Fruit fly (Drosophila melanogaster): ENCODE measurements around the gene Sirt7.

The Sirt7 gene

DNA sequence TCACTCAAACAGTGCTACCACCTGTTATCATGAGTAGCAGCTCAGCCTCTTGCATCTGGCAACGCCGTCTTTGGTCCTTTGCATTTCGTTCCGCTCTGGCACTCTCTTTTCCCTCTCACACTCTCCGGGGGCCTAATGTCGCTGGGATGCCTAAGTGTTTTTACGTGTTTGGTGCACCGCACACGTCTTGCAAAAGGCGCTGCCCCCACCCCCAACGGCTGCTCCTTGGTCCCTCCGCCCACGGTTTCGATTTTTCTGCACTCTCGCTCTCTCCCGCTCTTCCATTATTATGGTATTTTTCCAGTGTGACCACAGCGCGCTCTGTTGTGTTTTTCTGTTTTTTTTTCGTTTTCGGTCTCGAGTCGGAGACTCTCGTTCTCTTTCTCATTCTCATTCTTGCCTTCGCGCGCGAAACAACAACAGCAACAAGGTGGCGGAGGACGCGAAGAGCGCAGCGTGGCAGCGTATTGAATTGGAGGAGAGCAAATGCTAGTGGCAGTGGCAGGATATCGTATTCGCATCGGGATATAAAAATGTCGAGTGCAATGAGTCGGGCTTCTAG lies 32.3 kb downstream of the Sirt7 start (continued):
- no peak for TF ChIP-seq btn (GFP tag; optimal IDR thresholded peaks at IDR 0.05)
- TF ChIP-seq Ada2b (GFP tag; IDR thresholded peaks at IDR 0.05) = no peak
- TF ChIP-seq B-H2 (GFP tag; optimal IDR thresholded peaks at IDR 0.05) = no peak
- TF ChIP-seq Dfd (GFP tag; optimal IDR thresholded peaks at IDR 0.05) = no peak
- TF ChIP-seq fu2 (GFP tag; optimal IDR thresholded peaks at IDR 0.05) = no peak
- TF ChIP-seq bbx (GFP tag; IDR thresholded peaks at IDR 0.05; ENCODE audit: partially characterized antibody) = no peak
- no peak for TF ChIP-seq MBD-R2 (GFP tag; IDR thresholded peaks at IDR 0.05)
- TF ChIP-seq Fer3 (tag; optimal IDR thresholded peaks at IDR 0.05) = no peak
- TF ChIP-seq insv (GFP tag; optimal IDR thresholded peaks at IDR 0.05) = peak in 1 of 2 experiments; percentile 10
- TF ChIP-seq sens (GFP tag) = peak; percentile 69
- TF ChIP-seq nau (GFP tag; optimal IDR thresholded peaks at IDR 0.05) = no peak
- no peak for TF ChIP-seq Oli (tag; optimal IDR thresholded peaks at IDR 0.05)
- TF ChIP-seq pho (GFP tag; optimal IDR thresholded peaks at IDR 0.05) = no peak
- TF ChIP-seq stwl (tag; optimal IDR thresholded peaks at IDR 0.05) = peak; percentile 78
- TF ChIP-seq pb (GFP tag; optimal IDR thresholded peaks at IDR 0.05) = peak; percentile 6
- no peak for TF ChIP-seq Dad (GFP tag; optimal IDR thresholded peaks at IDR 0.05)
- no peak for TF ChIP-seq salm (tag; optimal IDR thresholded peaks at IDR 0.05)
- TF ChIP-seq cad (GFP tag; optimal IDR thresholded peaks at IDR 0.05) = no peak
- TF ChIP-seq CG7556 (GFP tag; optimal IDR thresholded peaks at IDR 0.05) = no peak
- no peak for TF ChIP-seq aop (GFP tag; IDR thresholded peaks at IDR 0.05)
- peak; percentile 70 for TF ChIP-seq CG4360 (GFP tag; IDR thresholded peaks at IDR 0.05)
- TF ChIP-seq Xbp1 (GFP tag; optimal IDR thresholded peaks at IDR 0.05) = no peak
- TF ChIP-seq CG11085 (GFP tag; IDR thresholded peaks at IDR 0.05) = no peak
- TF ChIP-seq Hmx (GFP tag; optimal IDR thresholded peaks at IDR 0.05) = no peak
- TF ChIP-seq gsb (GFP tag; IDR thresholded peaks at IDR 0.05) = no peak
- no peak for TF ChIP-seq Ravus (GFP tag; IDR thresholded peaks at IDR 0.05)
- no peak for TF ChIP-seq Lim3 (GFP tag; IDR thresholded peaks at IDR 0.05)
- no peak for TF ChIP-seq CG14441 (GFP tag; IDR thresholded peaks at IDR 0.05)
- no peak for TF ChIP-seq CG4820 (GFP tag; optimal IDR thresholded peaks at IDR 0.05)
- TF ChIP-seq tio (GFP tag; optimal IDR thresholded peaks at IDR 0.05) = no peak
- TF ChIP-seq CG7963 (GFP tag; IDR thresholded peaks at IDR 0.05; ENCODE audit: partially characterized antibody) = peak; percentile 45; the same call in 1 of the 3 replicates
- no peak for TF ChIP-seq Chrac-16 (GFP tag; optimal IDR thresholded peaks at IDR 0.05)
- TF ChIP-seq CG10979 (tag; optimal IDR thresholded peaks at IDR 0.05) = no peak
- no peak for TF ChIP-seq Atf6 (GFP tag; IDR thresholded peaks at IDR 0.05)
- no peak for TF ChIP-seq jing (GFP tag; optimal IDR thresholded peaks at IDR 0.05)
- no peak for TF ChIP-seq Dbx (GFP tag; IDR thresholded peaks at IDR 0.05)
- TF ChIP-seq Kr (GFP tag; optimal IDR thresholded peaks at IDR 0.05) = no peak
- TF ChIP-seq CG6654 (GFP tag; optimal IDR thresholded peaks at IDR 0.05) = no peak
- no peak for TF ChIP-seq CG2678 (tag; optimal IDR thresholded peaks at IDR 0.05)
- TF ChIP-seq zfh1 (GFP tag; IDR thresholded peaks at IDR 0.05) = no peak
- TF ChIP-seq slp2 (GFP tag; optimal IDR thresholded peaks at IDR 0.05) = no peak
- TF ChIP-seq CG10431 (GFP tag; optimal IDR thresholded peaks at IDR 0.05) = no peak
- TF ChIP-seq sima (GFP tag; optimal IDR thresholded peaks at IDR 0.05) = no peak
- no peak for TF ChIP-seq Oaz (GFP tag; IDR thresholded peaks at IDR 0.05)
- no peak for TF ChIP-seq Dip2 (GFP tag; IDR thresholded peaks at IDR 0.05)
- TF ChIP-seq CG14667 (GFP tag; IDR thresholded peaks at IDR 0.05) = no peak
- no peak for TF ChIP-seq pzg (GFP tag; optimal IDR thresholded peaks at IDR 0.05)
- TF ChIP-seq HmgZ (tag; optimal IDR thresholded peaks at IDR 0.05) = no peak
- TF ChIP-seq ssp (GFP tag; IDR thresholded peaks at IDR 0.05) = no peak
- TF ChIP-seq Jarid2 (GFP tag; optimal IDR thresholded peaks at IDR 0.05) = no peak
- no peak for TF ChIP-seq NC2α (GFP tag; optimal IDR thresholded peaks at IDR 0.05)
- TF ChIP-seq CG2889 (GFP tag; IDR thresholded peaks at IDR 0.05) = no peak
- TF ChIP-seq NFAT (GFP tag; IDR thresholded peaks at IDR 0.05) = no peak

Measured in whole organism, embryonic.